Fruit fly (Drosophila melanogaster) whole organism, embryonic: ENCODE measurements around the gene CG10116.

ENCODE experiments used
- Atf6 ChIP-seq: fragments of 200-800 bp; sonication (Bioruptor generic); IDR thresholded peaks from 2 replicates; pipeline ENCODE4 v1.3.6; 2022; ENCODE audit warnings: missing biosample characterization, missing genetic modification characterization
- CG1024 ChIP-seq: fragments of 200-800 bp; sonication (Bioruptor generic); IDR thresholded peaks from 2 replicates; pipeline ENCODE4 v1.3.6; 2022; ENCODE audit warnings: missing biosample characterization, missing genetic modification characterization
- CG10366 ChIP-seq: fragments of 200-800 bp; sonication (Bioruptor generic); IDR thresholded peaks from 2 replicates; pipeline ENCODE4 v1.3.6; 2022; ENCODE audit warnings: missing biosample characterization, missing genetic modification characterization
- CG11560 ChIP-seq: fragments of 200-800 bp; sonication (Bioruptor generic); IDR thresholded peaks from 3 replicates; pipeline ENCODE4 v1.3.6; 2022; ENCODE audit warnings: missing biosample characterization, missing genetic modification characterization
- CG12071 ChIP-seq: fragments of 200-800 bp; sonication (Bioruptor generic); optimal IDR thresholded peaks from 3 replicates; lab custom pipeline; 2018; ENCODE audit warnings: missing biosample characterization, mild to moderate bottlenecking, missing genetic modification characterization
- CG12236 ChIP-seq: fragments of 200-800 bp; sonication (Bioruptor generic); optimal IDR thresholded peaks from 2 replicates; lab custom pipeline; 2016; ENCODE audit warnings: missing biosample characterization, missing genetic modification characterization
- CG15073 ChIP-seq: fragments of 200-800 bp; sonication (Bioruptor generic); optimal IDR thresholded peaks from 2 replicates; lab custom pipeline; 2016; ENCODE audit warnings: missing biosample characterization, missing genetic modification characterization
- CG17328 ChIP-seq: fragments of 200-800 bp; sonication (Bioruptor generic); IDR thresholded peaks from 2 replicates; pipeline ENCODE4 v1.3.6; 2022; ENCODE audit warnings: missing biosample characterization, missing genetic modification characterization
- CG2202 ChIP-seq: fragments of 200-800 bp; sonication (Bioruptor generic); optimal IDR thresholded peaks from 2 replicates; lab custom pipeline; 2018; ENCODE audit warnings: missing biosample characterization, mild to moderate bottlenecking, missing genetic modification characterization
- CG32767 ChIP-seq: fragments of 200-800 bp; sonication (Bioruptor generic); IDR thresholded peaks from 2 replicates; pipeline ENCODE4 v1.3.6; 2022; ENCODE audit warnings: missing biosample characterization, missing genetic modification characterization
- CG4730 ChIP-seq: fragments of 200-800 bp; sonication (Bioruptor generic); IDR thresholded peaks from 2 replicates; pipeline ENCODE4 v1.3.6; 2022; ENCODE audit warnings: missing biosample characterization, missing genetic modification characterization
- CG5245 ChIP-seq: fragments of 200-800 bp; sonication (Bioruptor generic); optimal IDR thresholded peaks from 3 replicates; lab custom pipeline; 2016; ENCODE audit warnings: missing biosample characterization, missing genetic modification characterization
- CG6689 ChIP-seq: fragments of 200-800 bp; sonication (Bioruptor generic); IDR thresholded peaks from 2 replicates; pipeline ENCODE4 v1.3.6; 2022; ENCODE audit warnings: missing biosample characterization, missing genetic modification characterization
- CG6765 ChIP-seq: fragments of 200-800 bp; sonication (Bioruptor generic); optimal IDR thresholded peaks from 3 replicates; lab custom pipeline; 2017; ENCODE audit warnings: missing biosample characterization, mild to moderate bottlenecking, missing genetic modification characterization
- CG7357 ChIP-seq: fragments of 200-800 bp; sonication (Bioruptor generic); IDR thresholded peaks from 3 replicates; pipeline ENCODE4 v1.3.6; 2022; ENCODE audit warnings: missing biosample characterization, missing genetic modification characterization
- CG7786 ChIP-seq: fragments of 200-800 bp; sonication (Bioruptor generic); optimal IDR thresholded peaks from 2 replicates; lab custom pipeline; 2016; ENCODE audit warnings: missing biosample characterization, missing genetic modification characterization
- CG7839 ChIP-seq: fragments of 200-800 bp; sonication (Bioruptor generic); optimal IDR thresholded peaks from 3 replicates; lab custom pipeline; 2018; ENCODE audit warnings: missing biosample characterization, mild to moderate bottlenecking, missing genetic modification characterization, moderate library complexity
- CG8388 ChIP-seq: fragments of 200-800 bp; sonication (Bioruptor generic); optimal IDR thresholded peaks from 2 replicates; lab custom pipeline; 2019; ENCODE audit warnings: missing biosample characterization, mild to moderate bottlenecking, missing genetic modification characterization, moderate library complexity
- CG8765 ChIP-seq: fragments of 200-800 bp; sonication (Bioruptor generic); IDR thresholded peaks from 2 replicates; pipeline ENCODE4 v1.3.6; 2022; ENCODE audit warnings: missing biosample characterization, missing genetic modification characterization
- Deaf1 ChIP-seq: fragments of 200-800 bp; optimal IDR thresholded peaks from 3 replicates; lab custom pipeline; 2019; ENCODE audit warnings: missing biosample characterization, mild to moderate bottlenecking, missing genetic modification characterization, moderate library complexity
- Drgx ChIP-seq: fragments of 200-800 bp; sonication (Bioruptor generic); IDR thresholded peaks from 2 replicates; pipeline ENCODE4 v1.3.6; 2022; ENCODE audit warnings: missing biosample characterization, missing genetic modification characterization
- ERR ChIP-seq: fragments of 200-800 bp; sonication (Bioruptor generic); optimal IDR thresholded peaks from 2 replicates; lab custom pipeline; 2016; ENCODE audit warnings: missing biosample characterization, missing genetic modification characterization
- Ets65A ChIP-seq: fragments of 200-800 bp; sonication (Bioruptor generic); peaks from one replicate; lab custom pipeline; 2016; ENCODE audit warnings: missing biosample characterization, missing genetic modification characterization
- Hr78 ChIP-seq, 2 experiments: fragments of 200-800 bp in 1 of 2; fragments of >200 bp in 1 of 2; sonication (Bioruptor generic) in 1 of 2; optimal IDR thresholded peaks; 2 replicates each; lab custom pipeline; 2017 to 2019; ENCODE audit warnings: missing biosample characterization in 2 of 2, missing genetic modification characterization in 2 of 2, mild to moderate bottlenecking in 1 of 2, moderate library complexity in 1 of 2
- Hsf ChIP-seq: fragments of 200-800 bp; sonication (Bioruptor generic); optimal IDR thresholded peaks from 3 replicates; lab custom pipeline; 2016; ENCODE audit warnings: missing biosample characterization, missing genetic modification characterization
- NFAT ChIP-seq: fragments of 200-800 bp; sonication (Bioruptor generic); IDR thresholded peaks from 2 replicates; pipeline ENCODE4 v1.3.6; 2022; ENCODE audit warnings: missing biosample characterization, missing genetic modification characterization
- Neu2 ChIP-seq: fragments of 200-800 bp; sonication (Bioruptor generic); optimal IDR thresholded peaks from 3 replicates; lab custom pipeline; 2016; ENCODE audit warnings: missing biosample characterization, missing genetic modification characterization, borderline replicate concordance
- Opbp ChIP-seq: fragments of 200-800 bp; sonication (Bioruptor generic); IDR thresholded peaks from 3 replicates; pipeline ENCODE4 v1.3.6; 2022; ENCODE audit warnings: missing biosample characterization, missing genetic modification characterization; ENCODE audit not compliant: partially characterized antibody
- Trl ChIP-seq, 3 experiments: fragments of >200 bp in 2 of 3; fragments of 200-800 bp in 1 of 3; sonication (Bioruptor generic) in 1 of 3; optimal IDR thresholded peaks; 2 replicates in 1 of 3; 3 replicates in 2 of 3; lab custom pipeline; 2016 to 2017; ENCODE audit warnings: missing biosample characterization in 1 of 3, missing genetic modification characterization in 1 of 3
- Xbp1 ChIP-seq: fragments of 200-800 bp; sonication (Bioruptor generic); optimal IDR thresholded peaks from 3 replicates; lab custom pipeline; 2016; ENCODE audit warnings: missing biosample characterization, mild to moderate bottlenecking, missing genetic modification characterization
- YL-1 ChIP-seq: fragments of 200-800 bp; sonication (Bioruptor generic); optimal IDR thresholded peaks from 3 replicates; lab custom pipeline; 2017; ENCODE audit warnings: missing biosample characterization, mild to moderate bottlenecking, missing genetic modification characterization
- ab ChIP-seq: fragments of 200-800 bp; sonication (Bioruptor generic); optimal IDR thresholded peaks from 2 replicates; lab custom pipeline; 2016; ENCODE audit warnings: missing biosample characterization, missing genetic modification characterization
- ap ChIP-seq: fragments of 200-800 bp; sonication (Bioruptor generic); IDR thresholded peaks from 2 replicates; pipeline ENCODE4 v1.3.6; 2022; ENCODE audit warnings: missing biosample characterization, missing genetic modification characterization
- ash1 ChIP-seq: fragments of 200-800 bp; sonication (Bioruptor generic); optimal IDR thresholded peaks from 2 replicates; lab custom pipeline; 2018; ENCODE audit warnings: missing biosample characterization, mild to moderate bottlenecking, missing genetic modification characterization
- bcd ChIP-seq: fragments of 200-800 bp; sonication (Bioruptor generic); optimal IDR thresholded peaks from 2 replicates; lab custom pipeline; 2017; ENCODE audit warnings: missing biosample characterization, mild to moderate bottlenecking, missing genetic modification characterization
- bigmax ChIP-seq: fragments of 200-800 bp; sonication (Bioruptor generic); optimal IDR thresholded peaks from 2 replicates; lab custom pipeline; 2018; ENCODE audit warnings: missing biosample characterization, mild to moderate bottlenecking, missing genetic modification characterization
- btn ChIP-seq: fragments of 200-800 bp; sonication (Bioruptor generic); optimal IDR thresholded peaks from 2 replicates; lab custom pipeline; 2016; ENCODE audit warnings: missing biosample characterization, missing genetic modification characterization
- chn ChIP-seq: fragments of 200-800 bp; sonication (Bioruptor generic); optimal IDR thresholded peaks from 2 replicates; lab custom pipeline; 2016; ENCODE audit warnings: missing biosample characterization, missing genetic modification characterization
- da ChIP-seq: fragments of 200-800 bp; sonication (Bioruptor generic); optimal IDR thresholded peaks from 2 replicates; lab custom pipeline; 2016; ENCODE audit warnings: missing biosample characterization, missing genetic modification characterization
- dimm ChIP-seq: fragments of 200-800 bp; sonication (Bioruptor generic); IDR thresholded peaks from 2 replicates; pipeline ENCODE4 v1.3.6; 2022; ENCODE audit warnings: missing biosample characterization, missing genetic modification characterization
- dm ChIP-seq: fragments of 200-800 bp; sonication (Bioruptor generic); optimal IDR thresholded peaks from 3 replicates; lab custom pipeline; 2016; ENCODE audit warnings: missing biosample characterization, missing genetic modification characterization
- dmrt99B ChIP-seq: fragments of 200-800 bp; sonication (Bioruptor generic); optimal IDR thresholded peaks from 2 replicates; lab custom pipeline; 2018; ENCODE audit warnings: missing biosample characterization, mild to moderate bottlenecking, missing genetic modification characterization, moderate library complexity
- emc ChIP-seq: fragments of 200-800 bp; sonication (Bioruptor generic); optimal IDR thresholded peaks from 2 replicates; lab custom pipeline; 2016; ENCODE audit warnings: missing biosample characterization, missing genetic modification characterization
- her ChIP-seq: fragments of 200-800 bp; sonication (Bioruptor generic); optimal IDR thresholded peaks from 2 replicates; lab custom pipeline; 2016; ENCODE audit warnings: missing biosample characterization, missing genetic modification characterization
- jigr1 ChIP-seq: fragments of 200-800 bp; sonication (Bioruptor generic); IDR thresholded peaks from 3 replicates; pipeline ENCODE4 v1.3.6; 2022; ENCODE audit warnings: missing biosample characterization, missing genetic modification characterization
- luna ChIP-seq: fragments of 200-800 bp; sonication (Bioruptor generic); optimal IDR thresholded peaks from 2 replicates; lab custom pipeline; 2016; ENCODE audit warnings: missing biosample characterization, missing genetic modification characterization
- pita ChIP-seq: fragments of 200-800 bp; sonication (Bioruptor generic); optimal IDR thresholded peaks from 2 replicates; lab custom pipeline; 2017; ENCODE audit warnings: missing biosample characterization, mild to moderate bottlenecking, missing genetic modification characterization
- seq ChIP-seq: fragments of 200-800 bp; sonication (Bioruptor generic); IDR thresholded peaks from 2 replicates; pipeline ENCODE4 v1.3.6; 2022; ENCODE audit warnings: missing biosample characterization, missing genetic modification characterization
- sisA ChIP-seq: fragments of 200-800 bp; sonication (Bioruptor generic); IDR thresholded peaks from 2 replicates; pipeline ENCODE4 v1.3.6; 2022; ENCODE audit warnings: missing biosample characterization, missing genetic modification characterization
- sqz ChIP-seq: fragments of 200-800 bp; sonication (Bioruptor generic); optimal IDR thresholded peaks from 3 replicates; lab custom pipeline; 2018; ENCODE audit warnings: missing biosample characterization, mild to moderate bottlenecking, missing genetic modification characterization
- sr ChIP-seq: fragments of 200-800 bp; sonication (Bioruptor generic); IDR thresholded peaks from 3 replicates; pipeline ENCODE4 v1.3.6; 2022; ENCODE audit warnings: missing biosample characterization, missing genetic modification characterization
- twi ChIP-seq: fragments of 200-800 bp; optimal IDR thresholded peaks from 2 replicates; lab custom pipeline; 2019; ENCODE audit warnings: missing biosample characterization, mild to moderate bottlenecking, missing genetic modification characterization, moderate library complexity
- yki ChIP-seq: fragments of >200 bp; optimal IDR thresholded peaks from 3 replicates; lab custom pipeline; 2018

CG10116 gene

DNA sequence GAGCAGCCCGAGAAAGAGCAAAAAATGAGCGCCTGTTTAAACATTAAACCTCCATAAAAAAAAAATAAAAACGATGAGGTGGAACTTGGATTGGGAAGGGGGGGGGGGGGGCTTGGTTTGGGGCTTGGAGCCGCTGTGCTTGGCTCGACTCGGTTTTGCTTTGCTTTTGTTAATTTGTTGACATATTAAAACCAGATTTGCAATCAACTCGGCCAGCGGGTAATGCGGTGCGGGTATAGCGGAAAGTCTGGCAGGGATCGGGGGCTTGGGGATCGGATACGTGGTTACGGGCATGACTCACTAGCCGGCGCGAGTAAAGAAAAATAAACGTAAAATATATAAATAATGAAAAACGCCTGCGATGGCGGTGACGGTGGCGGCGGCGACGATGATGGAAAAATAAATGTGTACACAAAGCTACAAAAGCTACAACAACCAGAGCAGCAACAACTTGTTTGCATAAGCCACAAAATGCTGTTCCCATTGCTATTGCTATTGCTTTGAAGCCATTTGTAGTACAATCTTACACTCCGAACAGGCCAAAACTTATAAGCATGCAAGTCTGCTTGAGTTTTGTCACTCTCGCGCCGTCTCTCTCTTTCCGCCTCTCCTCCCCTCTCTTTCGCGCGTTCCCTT lies 40.8 kb upstream of the CG10116 start (continued):
- TF ChIP-seq CG2202 (tag; lab: Kevin White, UChicago) (no peak), emc (GFP tag; lab: Kevin White, UChicago) (no peak), dm (GFP tag; lab: Kevin White, UChicago) (no peak), Deaf1 (no peak), luna (GFP tag; lab: Kevin White, UChicago) (no peak), ERR (GFP tag; lab: Kevin White, UChicago) (no peak), CG8388 (no peak), Hsf (GFP tag; lab: Kevin White, UChicago) (no peak), Ets65A (GFP tag; lab: Kevin White, UChicago) (no peak), CG1024 (GFP tag; lab: Robert Waterston, UW) (no peak), CG11560 (tag; lab: Robert Waterston, UW) (no peak), Xbp1 (GFP tag; lab: Kevin White, UChicago) (no peak), CG5245 (GFP tag; lab: Kevin White, UChicago) (no peak), CG10366 (GFP tag; lab: Robert Waterston, UW) (no peak), CG12236 (GFP tag; lab: Kevin White, UChicago) (no peak), NFAT (no peak), her (GFP tag; lab: Kevin White, UChicago) (no peak), YL-1 (GFP tag; lab: Kevin White, UChicago) (no peak), CG4730 (GFP tag; lab: Robert Waterston, UW) (no peak), CG15073 (GFP tag; lab: Kevin White, UChicago) (no peak), Atf6 (GFP tag; lab: Robert Waterston, UW) (no peak), Hr78 (GFP tag; optimal IDR thresholded peaks at IDR 0.05; lab: Kevin White, UChicago) (no peak), seq (GFP tag; lab: Robert Waterston, UW) (no peak), CG7357 (no peak), twi (tag; lab: Kevin White, UChicago) (no peak), ap (no peak), jigr1 (GFP tag; lab: Robert Waterston, UW) (no peak), Drgx (GFP tag; lab: Robert Waterston, UW) (no peak), bcd (GFP tag; lab: Kevin White, UChicago) (no peak), dmrt99B (tag; lab: Kevin White, UChicago) (peak; percentile 29), ash1 (GFP tag; lab: Kevin White, UChicago) (no peak), yki (lab: Kevin White, UChicago) (no peak), CG6765 (GFP tag; lab: Kevin White, UChicago) (no peak), CG32767 (no peak), chn (GFP tag; lab: Kevin White, UChicago) (no peak), bigmax (GFP tag; lab: Kevin White, UChicago) (no peak), da (GFP tag; lab: Kevin White, UChicago) (no peak), CG7786 (GFP tag; lab: Kevin White, UChicago) (no peak), CG12071 (no peak), CG7839 (no peak), CG8765 (GFP tag; lab: Robert Waterston, UW) (no peak), btn (no peak), Opbp (no peak), Trl (optimal IDR thresholded peaks at IDR 0.05; lab: Kevin White, UChicago) (peak in 1 of 2 experiments; percentile 23), Trl (GFP tag; optimal IDR thresholded peaks at IDR 0.05; lab: Kevin White, UChicago) (no peak), CG6689 (no peak), ab (GFP tag; lab: Kevin White, UChicago) (no peak), sqz (GFP tag; lab: Kevin White, UChicago) (no peak), dimm (GFP tag; lab: Robert Waterston, UW) (no peak), pita (GFP tag; lab: Kevin White, UChicago) (no peak), sisA (GFP tag; lab: Robert Waterston, UW) (no peak), Neu2 (no peak), CG17328 (GFP tag; lab: Robert Waterston, UW) (no peak), sr (GFP tag; lab: Robert Waterston, UW) (no peak)
